Fruit fly (Drosophila melanogaster) whole organism: Measurements from ENCODE around the gene Sec24CD.

Experiments
- CG8478 ChIP-seq: fragments of >200 bp; optimal IDR thresholded peaks from 2 replicates; lab custom pipeline; 2018; ENCODE audit warnings: inconsistent platforms
- Dll ChIP-seq: fragments of >200 bp; optimal IDR thresholded peaks from 2 replicates; lab custom pipeline; 2017
- EcR ChIP-seq, 2 experiments: fragments of >200 bp; optimal IDR thresholded peaks; 2 replicates each; lab custom pipeline; 2017; ENCODE audit warnings: missing biosample characterization in 2 of 2, missing genetic modification characterization in 2 of 2, missing genetic modification reagents in 2 of 2
- pan ChIP-seq: fragments of >200 bp; optimal IDR thresholded peaks from 2 replicates; lab custom pipeline; 2017
- psq ChIP-seq: fragments of >200 bp; optimal IDR thresholded peaks from 2 replicates; lab custom pipeline; 2017
- usp ChIP-seq: fragments of >200 bp; optimal IDR thresholded peaks from 2 replicates; lab custom pipeline; 2017; ENCODE audit warnings: missing biosample characterization, missing genetic modification characterization, mixed read lengths

Sec24CD gene

DNA sequence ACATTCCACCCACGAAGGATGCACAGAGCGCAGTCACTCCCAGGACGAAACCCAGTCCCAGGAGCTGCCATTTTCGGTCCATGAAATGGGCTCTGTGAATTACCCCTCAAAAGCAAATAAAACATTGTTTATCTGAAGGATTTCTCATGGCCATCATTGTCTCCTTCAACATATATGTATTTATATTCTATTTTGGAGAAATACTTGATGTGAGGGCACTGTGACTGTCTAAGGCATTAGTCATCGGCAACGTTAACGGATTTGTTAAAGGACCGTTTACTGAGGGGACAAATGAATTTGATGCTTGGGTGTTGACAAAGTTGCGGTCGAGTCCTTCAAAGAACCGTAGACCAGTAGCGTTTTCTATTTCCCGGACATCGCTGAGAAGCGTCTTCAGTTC lies 2.6 kb upstream of the Sec24CD start, which contains the start of gene Tengl2:
TSS of gene Tengl2 (minus strand) at position 101 of the 400 bp plus-strand sequence.
- no peak for TF ChIP-seq EcR (GFP tag; optimal IDR thresholded peaks at IDR 0.05; lab: Kevin White, UChicago)
- no peak for TF ChIP-seq psq (lab: Kevin White, UChicago)
- TF ChIP-seq Dll (lab: Kevin White, UChicago) = no peak
- TF ChIP-seq CG8478 (lab: Kevin White, UChicago) = no peak
- TF ChIP-seq pan = no peak
- no peak for TF ChIP-seq usp (GFP tag; lab: Kevin White, UChicago)

dm6 chr2L:2238151-2238550 lies 1.5 kb upstream of the Sec24CD start, which contains the start of gene Tengl3:
TSS of gene Tengl3 (minus strand) at chr2L:2238251.
- TF ChIP-seq psq (lab: Kevin White, UChicago) (no peak), CG8478 (lab: Kevin White, UChicago) (no peak), EcR (GFP tag; optimal IDR thresholded peaks at IDR 0.05; lab: Kevin White, UChicago) (no peak), usp (GFP tag; lab: Kevin White, UChicago) (no peak), pan (no peak), Dll (lab: Kevin White, UChicago) (no peak)

DNA sequence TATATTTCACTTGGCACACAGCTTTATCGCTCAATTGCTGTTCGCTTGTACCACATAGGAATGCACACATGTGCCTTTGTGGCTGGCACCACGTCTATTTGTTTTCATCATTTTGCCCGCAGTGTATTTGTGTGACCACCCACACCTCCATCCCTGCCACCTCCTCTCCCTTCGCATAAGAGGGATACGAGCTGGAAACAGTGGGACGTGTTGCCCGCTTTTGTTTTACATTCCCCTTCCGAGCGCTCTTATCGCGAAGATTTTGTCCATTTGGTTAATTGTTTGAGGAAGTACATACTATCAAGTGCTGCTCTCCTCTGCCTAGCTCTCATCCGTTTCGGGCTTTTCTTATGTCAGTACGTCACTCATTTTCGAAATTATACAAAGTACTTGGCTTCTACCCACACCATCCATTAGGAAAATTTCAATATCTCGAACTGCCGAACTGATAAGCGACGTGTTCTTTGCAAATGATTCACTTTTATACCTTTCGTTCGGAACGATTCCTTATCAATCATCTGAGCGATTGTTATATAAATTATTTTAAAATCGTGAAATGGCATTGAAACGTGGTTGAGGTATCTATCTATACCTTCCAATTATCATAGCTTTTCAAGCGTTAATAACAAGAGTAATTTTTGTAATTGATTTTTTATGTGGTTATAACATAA lies 8.3 kb downstream of the Sec24CD start:
- TF ChIP-seq psq (lab: Kevin White, UChicago) = no peak
- no peak for TF ChIP-seq CG8478 (lab: Kevin White, UChicago)
- TF ChIP-seq usp (GFP tag; lab: Kevin White, UChicago) = no peak
- TF ChIP-seq pan = no peak
- TF ChIP-seq EcR (GFP tag; optimal IDR thresholded peaks at IDR 0.05; lab: Kevin White, UChicago) = no peak
- no peak for TF ChIP-seq Dll (lab: Kevin White, UChicago)

DNA sequence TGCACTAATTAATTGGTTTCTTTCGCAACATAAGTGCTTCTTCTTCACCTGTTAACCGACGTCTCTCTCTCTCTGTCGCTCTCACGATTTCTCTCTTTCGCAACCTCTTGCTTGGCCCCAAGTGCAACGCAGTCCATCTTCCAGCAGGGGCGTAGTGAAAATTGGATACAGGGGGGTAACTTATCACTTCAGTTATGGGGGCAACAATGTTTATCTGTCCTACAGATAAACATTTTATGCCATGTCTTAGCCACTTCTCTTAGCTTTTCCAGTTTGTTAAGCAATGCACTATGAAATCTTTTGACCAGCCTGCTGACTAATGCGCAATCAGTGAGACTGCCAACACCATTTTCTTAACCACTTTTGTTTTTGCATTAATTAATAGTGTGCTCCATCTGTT lies 9.3 kb downstream of the Sec24CD start:
- no peak for TF ChIP-seq psq (lab: Kevin White, UChicago)
- no peak for TF ChIP-seq Dll (lab: Kevin White, UChicago)
- no peak for TF ChIP-seq CG8478 (lab: Kevin White, UChicago)
- TF ChIP-seq pan = no peak
- TF ChIP-seq EcR (GFP tag; optimal IDR thresholded peaks at IDR 0.05; lab: Kevin White, UChicago) = no peak
- no peak for TF ChIP-seq usp (GFP tag; lab: Kevin White, UChicago)

DNA sequence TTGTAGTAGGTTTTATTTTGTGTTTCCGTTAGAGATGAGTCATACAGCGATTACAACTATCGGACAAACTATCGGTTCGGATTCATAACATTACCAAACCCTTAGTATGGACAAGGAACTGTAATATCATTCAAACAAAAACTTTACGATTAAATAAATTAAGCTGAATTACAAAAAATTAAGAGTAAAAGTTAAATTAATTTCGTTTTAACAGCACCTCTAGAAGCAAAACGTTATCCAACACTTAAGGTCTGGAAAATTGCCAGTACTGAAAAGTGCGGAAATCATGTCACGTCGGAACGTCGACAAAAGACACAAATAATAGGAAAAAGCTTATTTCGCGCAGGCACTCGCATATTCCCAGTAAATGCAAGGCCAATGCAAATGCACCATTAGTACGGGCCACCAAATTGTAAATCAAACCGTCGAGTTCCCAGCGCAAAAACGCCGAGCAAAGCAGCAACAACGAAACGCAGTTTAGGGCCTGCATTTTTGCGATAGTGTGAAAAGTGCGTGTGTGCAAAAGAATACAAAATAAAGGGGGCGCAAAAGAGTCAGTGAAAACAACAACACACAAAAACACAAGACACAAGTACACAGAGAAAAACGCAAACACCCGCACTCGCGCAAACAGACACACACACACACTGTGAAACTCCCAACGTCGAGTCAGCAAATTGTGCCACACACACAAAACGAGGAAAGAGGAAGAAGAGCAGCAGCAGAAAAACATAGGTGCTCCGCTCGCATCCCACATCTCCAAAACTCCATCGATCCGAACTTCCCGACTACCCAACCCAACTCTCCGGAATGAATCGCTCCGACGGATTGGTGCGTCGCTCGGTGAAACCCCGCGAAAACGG lies 10.2 kb downstream of the Sec24CD start, which contains the start of the genes CG15387 and sau:
TSS of gene CG15387 (minus strand) at position 36 of the 863 bp plus-strand sequence.
TSS of gene sau (plus strand) at position 84 of the 863 bp plus-strand sequence.
- TF ChIP-seq usp (GFP tag; lab: Kevin White, UChicago) = no peak
- no peak for TF ChIP-seq Dll (lab: Kevin White, UChicago)
- TF ChIP-seq psq (lab: Kevin White, UChicago) = no peak
- no peak for TF ChIP-seq pan
- TF ChIP-seq CG8478 (lab: Kevin White, UChicago) = no peak
- TF ChIP-seq EcR (GFP tag; optimal IDR thresholded peaks at IDR 0.05; lab: Kevin White, UChicago) = no peak

DNA sequence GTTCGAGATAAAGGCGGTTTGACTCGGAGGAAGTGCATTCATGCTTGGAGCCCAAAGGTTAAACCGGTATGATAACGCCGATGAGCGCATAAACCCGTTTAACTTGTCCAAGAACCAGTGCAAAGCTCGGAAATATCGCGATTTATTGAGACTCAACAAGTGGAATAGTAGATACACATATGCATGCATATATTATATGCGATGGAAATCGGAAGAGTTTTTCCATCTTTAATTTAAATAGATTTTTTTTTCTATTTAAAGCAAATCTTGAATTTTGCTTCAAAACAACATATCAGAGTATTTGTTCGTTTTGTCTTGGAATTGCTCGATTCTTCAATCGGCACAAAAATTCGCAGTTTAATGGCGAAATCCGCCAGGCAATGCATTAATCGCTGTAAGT lies 14.3 kb downstream of the Sec24CD start:
- TF ChIP-seq psq (lab: Kevin White, UChicago) = no peak
- no peak for TF ChIP-seq EcR (GFP tag; optimal IDR thresholded peaks at IDR 0.05; lab: Kevin White, UChicago)
- TF ChIP-seq Dll (lab: Kevin White, UChicago) = no peak
- TF ChIP-seq CG8478 (lab: Kevin White, UChicago) = no peak

DNA sequence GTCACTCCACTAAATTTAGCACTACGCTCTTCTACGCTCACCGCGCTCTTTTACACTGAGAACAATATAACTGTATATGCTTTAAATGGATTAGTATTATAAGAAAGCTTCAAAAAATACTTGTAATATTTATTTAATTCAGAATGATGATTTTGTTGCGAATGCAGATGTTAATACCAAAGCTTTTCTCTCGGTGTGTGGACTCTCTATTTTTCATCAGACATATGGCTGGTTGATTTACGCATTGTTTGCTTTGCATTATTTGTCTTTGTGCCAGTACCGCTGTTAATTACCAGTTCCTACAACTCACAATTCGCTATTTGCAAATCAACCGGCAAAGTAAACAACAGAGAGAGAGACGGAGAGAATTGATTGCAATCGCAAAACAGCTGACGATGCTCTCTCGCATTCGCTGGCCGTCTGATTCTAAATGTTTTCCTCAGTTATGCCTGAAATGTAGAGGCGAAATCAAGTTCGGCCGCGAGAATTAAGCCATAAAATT lies 14.9 kb downstream of the Sec24CD start:
- TF ChIP-seq psq (lab: Kevin White, UChicago) (no peak), usp (GFP tag; lab: Kevin White, UChicago) (no peak), CG8478 (lab: Kevin White, UChicago) (no peak), Dll (lab: Kevin White, UChicago) (no peak), pan (no peak)

DNA sequence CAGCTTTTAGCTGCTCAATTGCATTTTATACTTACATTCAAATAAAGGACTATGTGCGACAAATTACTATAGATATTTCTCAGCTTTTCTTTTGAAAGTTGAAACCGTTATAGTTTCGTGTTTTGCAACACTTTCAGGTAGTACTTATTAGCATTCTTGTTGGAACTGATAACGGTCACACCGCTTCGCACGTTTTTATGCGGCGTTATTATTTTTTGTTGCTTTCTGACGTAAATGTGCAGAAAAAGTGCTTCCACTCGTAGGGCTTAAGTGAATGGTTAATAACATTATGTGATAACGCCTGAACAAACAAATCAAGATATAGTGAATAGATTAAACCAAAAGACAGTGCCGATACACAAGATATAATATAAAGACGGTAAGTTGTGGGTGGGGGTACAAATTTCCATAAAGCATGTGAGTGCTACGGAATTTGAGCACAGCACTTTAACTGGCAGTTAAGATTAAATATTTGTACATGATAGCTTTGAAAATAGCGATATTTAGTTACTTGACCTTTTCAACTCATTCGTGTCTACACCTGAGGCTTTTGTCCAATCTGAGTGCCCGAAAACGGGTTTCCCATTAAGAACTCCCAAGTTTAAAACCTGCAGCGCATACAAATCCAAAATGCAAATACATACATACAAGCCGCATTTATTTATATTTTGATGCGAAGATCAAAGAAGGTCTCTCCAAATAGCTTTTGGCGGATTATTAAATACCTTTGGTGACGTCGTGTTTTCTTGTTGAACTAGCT lies 15.9 kb downstream of the Sec24CD start, which contains the start of gene papi:
TSS of gene papi (plus strand) at position 176 of the 760 bp plus-strand sequence.
- TF ChIP-seq usp (GFP tag; lab: Kevin White, UChicago) (no peak), EcR (GFP tag; optimal IDR thresholded peaks at IDR 0.05; lab: Kevin White, UChicago) (no peak), psq (lab: Kevin White, UChicago) (no peak), CG8478 (lab: Kevin White, UChicago) (no peak), pan (no peak), Dll (lab: Kevin White, UChicago) (no peak)

- no peak for TF ChIP-seq Dll (lab: Kevin White, UChicago)
- no peak for TF ChIP-seq EcR (GFP tag; optimal IDR thresholded peaks at IDR 0.05; lab: Kevin White, UChicago)
- TF ChIP-seq pan = no peak
Measured at dm6 chr2L:2217067-2217684, 19.5 kb downstream of the Sec24CD start, which contains the start of the genes CG15386, CG42371 and mio. TSS of gene CG15386 (minus strand) at chr2L:2217246. TSS of gene CG42371 (minus strand) at chr2L:2217246. TSS of gene mio (plus strand) at chr2L:2217290.

DNA sequence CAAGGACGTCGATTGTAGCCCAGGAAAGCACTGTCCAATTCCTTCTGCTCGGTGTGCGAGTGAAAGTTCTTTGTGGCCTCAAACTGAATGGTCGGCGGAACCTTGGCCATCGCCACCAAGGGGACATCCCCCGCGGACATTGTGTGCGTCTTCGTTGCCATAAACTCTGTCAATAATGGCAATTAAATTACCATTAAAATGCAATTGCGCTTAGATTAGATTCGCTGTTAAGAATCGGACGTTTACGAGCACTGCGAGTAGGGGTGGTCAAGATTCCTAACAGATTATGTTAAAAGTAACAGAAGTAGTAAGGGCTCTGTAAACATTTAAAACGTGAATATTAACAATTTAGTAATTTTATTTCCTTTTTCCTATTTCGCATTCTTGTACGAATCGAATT lies 20.6 kb downstream of the Sec24CD start, which contains the start of gene daed:
TSS of gene daed (minus strand) at position 247 of the 400 bp plus-strand sequence.
- no peak for TF ChIP-seq pan
- no peak for TF ChIP-seq Dll (lab: Kevin White, UChicago)
- no peak for TF ChIP-seq usp (GFP tag; lab: Kevin White, UChicago)
- TF ChIP-seq CG8478 (lab: Kevin White, UChicago) = no peak
- TF ChIP-seq psq (lab: Kevin White, UChicago) = no peak
- TF ChIP-seq EcR (GFP tag; optimal IDR thresholded peaks at IDR 0.05; lab: Kevin White, UChicago) = no peak
